Fruit fly (Drosophila melanogaster) whole organism, pupa: ENCODE data around the gene MBD-like.

Experiments
- CG13204 ChIP-seq: fragments of 200-800 bp; sonication (Bioruptor generic); optimal IDR thresholded peaks from 2 replicates; lab custom pipeline; 2018; ENCODE audit warnings: missing biosample characterization, mild to moderate bottlenecking, missing genetic modification characterization, moderate library complexity
- CG15710 ChIP-seq: fragments of 200-800 bp; sonication (Bioruptor generic); optimal IDR thresholded peaks from 2 replicates; lab custom pipeline; 2018; ENCODE audit warnings: missing biosample characterization, mild to moderate bottlenecking, missing genetic modification characterization, moderate library complexity
- CG17806 ChIP-seq: fragments of 200-800 bp; sonication (Bioruptor generic); optimal IDR thresholded peaks from 2 replicates; lab custom pipeline; 2018; ENCODE audit warnings: missing biosample characterization, mild to moderate bottlenecking, missing genetic modification characterization, moderate library complexity
- Pif1B ChIP-seq: fragments of 200-800 bp; sonication (Bioruptor generic); optimal IDR thresholded peaks from 3 replicates; lab custom pipeline; 2016; ENCODE audit warnings: missing biosample characterization, missing genetic modification characterization
- Snoo ChIP-seq: fragments of 200-800 bp; sonication (Bioruptor generic); optimal IDR thresholded peaks from 3 replicates; lab custom pipeline; 2017; ENCODE audit warnings: missing biosample characterization, mild to moderate bottlenecking, missing genetic modification characterization, inconsistent platforms
- gl ChIP-seq: fragments of 200-800 bp; sonication (Bioruptor generic); optimal IDR thresholded peaks from 2 replicates; lab custom pipeline; 2018; ENCODE audit warnings: missing biosample characterization, mild to moderate bottlenecking, missing genetic modification characterization

- TF ChIP-seq CG17806 (tag; lab: Kevin White, UChicago) (no peak), Pif1B (peak; percentile 60), gl (tag; lab: Kevin White, UChicago) (peak; percentile 23), Snoo (tag; lab: Kevin White, UChicago) (no peak), CG15710 (tag; lab: Kevin White, UChicago) (no peak), CG13204 (GFP tag; lab: Kevin White, UChicago) (peak; percentile 29)
Measured at dm6 chr3R:9550265-9551012, 9.1 kb upstream of the MBD-like start.
